Worm (Caenorhabditis elegans) whole organism, L4/young adult: ENCODE measurements around the gene sre-12.

Source experiments
- W03F9.2 ChIP-seq: fragments of 150-350 bp; optimal IDR thresholded peaks from 2 replicates; lab custom pipeline; 2014; ENCODE audit warnings: missing biosample characterization, missing genetic modification characterization
- dao-5 ChIP-seq: sonication (generic microtip); optimal IDR thresholded peaks from 2 replicates; lab custom pipeline; 2016; ENCODE audit warnings: missing genotype, missing genetic modification characterization, moderate library complexity, missing compliant biosample characterization
- him-1 ChIP-seq: sonication (generic microtip); optimal IDR thresholded peaks from 2 replicates; lab custom pipeline; 2016; ENCODE audit warnings: missing genotype, missing genetic modification reagents, missing genetic modification characterization, missing compliant biosample characterization

Gene sre-12

DNA sequence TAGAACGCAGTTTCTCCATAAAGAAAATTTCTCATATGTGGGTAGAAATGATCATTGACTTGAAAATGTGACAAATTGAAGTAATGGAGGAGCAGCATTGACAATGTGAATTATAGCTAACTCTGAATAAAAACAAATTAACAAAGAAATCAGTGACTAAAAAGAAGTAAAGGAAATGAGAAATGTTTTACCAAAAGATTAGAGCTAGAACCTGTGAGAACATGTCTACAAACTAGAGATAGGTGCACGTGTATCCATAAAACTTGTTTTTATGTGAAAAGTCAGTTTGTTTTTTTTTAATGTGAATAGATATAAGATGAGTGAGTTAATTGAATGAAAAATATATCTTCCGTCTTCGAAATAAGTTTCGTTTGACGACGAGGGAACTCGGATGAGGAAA lies at the start of gene sre-12:
Gene sre-12 (minus strand): TSS at position 101 of the 400 bp plus-strand sequence.
- no peak for TF ChIP-seq W03F9.2 (tag; lab: Kevin White, UChicago)
- no peak for TF ChIP-seq dao-5 (tag; lab: Kevin White, UChicago)
- no peak for TF ChIP-seq him-1 (tag; lab: Kevin White, UChicago)

DNA sequence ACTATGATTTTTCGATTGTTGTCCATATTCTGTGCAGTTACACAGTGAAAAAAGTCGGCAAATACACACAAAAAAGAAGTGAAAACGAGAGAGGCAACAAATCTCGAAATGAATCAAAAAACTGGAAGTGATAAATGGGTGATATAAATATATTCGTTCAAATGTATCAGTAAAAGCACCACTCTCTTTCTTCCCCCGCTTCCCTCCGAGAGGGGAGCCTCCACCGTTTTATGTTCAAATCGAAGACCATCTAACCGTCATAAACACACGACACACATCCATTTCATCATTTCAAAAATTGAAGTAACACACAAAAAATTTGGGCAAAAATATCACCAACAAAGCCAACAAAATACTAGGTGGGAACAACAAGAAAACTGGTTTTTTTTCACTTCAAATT lies 48.1 kb upstream of the sre-12 start, which contains the start of gene F20A1.6:
Gene F20A1.6 (minus strand): TSS at position 101 of the 400 bp plus-strand sequence.
- TF ChIP-seq dao-5 (tag; lab: Kevin White, UChicago) (no peak), him-1 (tag; lab: Kevin White, UChicago) (no peak), W03F9.2 (tag; lab: Kevin White, UChicago) (no peak)

DNA sequence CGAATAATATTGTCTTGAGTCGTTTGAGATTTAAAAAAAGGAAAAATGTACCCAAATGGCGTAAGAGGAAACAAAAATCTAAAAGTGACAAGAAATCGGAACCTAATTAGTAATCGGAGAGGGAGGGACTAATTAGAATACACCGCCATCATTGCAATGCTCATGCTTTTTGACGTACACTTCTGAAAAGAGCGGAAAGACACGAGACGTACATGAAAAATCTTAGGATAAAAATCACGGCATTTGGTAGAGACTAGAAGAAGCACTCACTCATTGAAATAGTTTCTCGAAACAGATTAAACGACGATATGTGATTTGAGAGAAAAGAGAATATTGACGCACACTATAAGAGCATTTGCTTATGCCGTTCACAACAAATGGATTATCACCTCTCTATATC lies 44.1 kb upstream of the sre-12 start:
- TF ChIP-seq W03F9.2 (tag; lab: Kevin White, UChicago), result no peak
- no peak for TF ChIP-seq him-1 (tag; lab: Kevin White, UChicago)
- no peak for TF ChIP-seq dao-5 (tag; lab: Kevin White, UChicago)

DNA sequence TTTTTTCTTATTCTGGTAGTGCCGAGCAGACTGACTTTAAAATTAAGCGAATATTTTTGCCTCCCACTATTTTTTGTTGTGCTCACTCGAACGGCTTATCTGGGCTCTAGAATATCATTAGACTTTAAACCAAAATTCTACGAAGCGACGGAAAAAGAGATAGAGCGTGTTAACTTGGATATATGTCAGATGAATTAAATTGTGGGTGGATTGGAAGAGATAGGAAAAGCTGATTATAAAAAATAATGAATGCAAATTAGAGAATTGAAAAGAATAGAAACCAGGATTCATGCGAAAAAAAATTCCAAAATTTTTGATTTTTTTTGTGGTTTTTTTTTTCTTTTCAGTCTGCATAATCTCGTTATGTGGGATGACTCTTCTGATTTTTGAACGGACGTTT lies 42.9 kb upstream of the sre-12 start, which contains the start of gene F20A1.4:
Gene F20A1.4 (minus strand): TSS at position 101 of the 400 bp plus-strand sequence.
- no peak for TF ChIP-seq him-1 (tag; lab: Kevin White, UChicago)
- no peak for TF ChIP-seq dao-5 (tag; lab: Kevin White, UChicago)
- no peak for TF ChIP-seq W03F9.2 (tag; lab: Kevin White, UChicago)

DNA sequence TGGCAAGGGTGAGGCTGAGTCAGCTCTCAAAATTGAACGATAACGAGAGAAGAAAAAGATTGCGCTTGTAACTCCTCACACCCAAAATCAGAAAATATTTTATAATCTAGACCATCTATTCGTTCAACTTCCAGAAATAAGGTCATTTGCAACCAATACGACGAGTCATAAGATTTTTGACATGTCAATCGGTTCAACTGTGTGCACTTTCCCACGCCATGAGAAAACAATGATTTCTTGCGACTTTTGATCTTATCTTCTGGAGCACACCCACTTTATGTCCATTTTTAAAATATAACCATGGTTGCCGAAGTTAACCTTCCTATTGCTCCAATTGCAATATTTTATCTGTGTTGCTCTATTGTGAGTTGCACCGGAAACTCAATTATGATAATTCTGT lies 38.1 kb upstream of the sre-12 start, which contains the start of gene srsx-32:
Gene srsx-32 (plus strand): TSS at position 301 of the 400 bp plus-strand sequence.
- TF ChIP-seq dao-5 (tag; lab: Kevin White, UChicago), result no peak
- TF ChIP-seq him-1 (tag; lab: Kevin White, UChicago), result no peak

DNA sequence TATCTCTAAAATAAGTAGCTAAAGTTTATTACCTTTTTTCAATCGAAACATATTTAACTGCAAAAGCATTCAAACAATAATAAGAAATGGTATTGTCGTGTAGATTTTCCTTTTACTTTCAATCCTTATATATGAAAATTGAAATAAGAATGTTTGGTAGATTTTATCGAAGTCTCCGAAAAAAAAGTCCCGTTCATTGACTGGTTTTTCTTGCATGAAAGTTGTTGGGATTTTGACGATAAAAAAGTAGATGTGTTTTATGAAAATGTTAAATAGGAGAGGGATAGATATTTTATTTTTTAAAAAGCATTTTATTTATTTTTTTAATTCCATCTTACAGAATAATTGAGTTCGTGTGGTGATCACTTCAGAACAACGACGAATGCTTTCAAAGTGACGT lies 37.0 kb upstream of the sre-12 start, which contains the start of gene C33G8.13:
Gene C33G8.13 (minus strand): TSS at position 101 of the 400 bp plus-strand sequence.
- TF ChIP-seq him-1 (tag; lab: Kevin White, UChicago) (no peak), dao-5 (tag; lab: Kevin White, UChicago) (no peak), W03F9.2 (tag; lab: Kevin White, UChicago) (no peak)

DNA sequence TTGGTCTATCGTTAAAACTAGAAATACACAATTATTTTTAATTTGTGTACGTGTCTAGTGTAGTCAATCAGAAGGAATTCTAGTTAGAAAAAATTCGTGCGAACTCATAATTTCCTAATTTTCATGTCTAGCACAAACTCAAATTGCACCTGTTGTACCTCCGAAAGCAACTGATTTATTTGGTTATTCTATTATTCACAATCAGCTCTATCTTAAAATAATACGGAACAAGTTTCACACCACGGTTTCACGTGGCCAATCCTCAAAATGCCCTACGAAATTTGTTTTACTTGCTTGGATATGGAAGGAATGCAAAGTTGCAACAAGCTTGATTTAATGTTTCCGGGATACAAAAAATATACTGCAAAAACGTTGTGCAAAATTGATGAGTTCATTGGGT lies 33.7 kb upstream of the sre-12 start, which contains the start of gene srw-127:
Gene srw-127 (plus strand): TSS at position 301 of the 400 bp plus-strand sequence.
- TF ChIP-seq him-1 (tag; lab: Kevin White, UChicago), result no peak
- TF ChIP-seq W03F9.2 (tag; lab: Kevin White, UChicago), result no peak
- no peak for TF ChIP-seq dao-5 (tag; lab: Kevin White, UChicago)

DNA sequence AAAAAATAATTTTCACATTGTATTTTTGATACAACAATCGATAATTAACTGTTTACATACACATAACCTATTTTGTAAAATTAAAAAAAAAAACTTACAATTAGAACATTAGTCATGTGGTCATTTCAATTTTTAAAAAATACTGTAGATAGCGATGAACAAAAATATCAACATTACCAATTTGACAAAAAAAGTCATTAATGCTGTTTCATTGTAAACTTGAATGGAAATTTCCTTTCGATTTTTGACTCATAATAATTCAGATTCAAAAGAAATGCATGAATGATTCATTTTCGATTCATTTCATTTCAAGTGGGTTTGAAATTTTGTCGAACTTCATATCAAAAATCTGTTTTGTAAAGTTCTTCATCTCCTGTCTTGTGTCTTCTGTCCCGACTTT lies 30.5 kb upstream of the sre-12 start, which contains the start of gene C33G8.2:
Gene C33G8.2 (plus strand): TSS at position 301 of the 400 bp plus-strand sequence.
- TF ChIP-seq him-1 (tag; lab: Kevin White, UChicago) (no peak), W03F9.2 (tag; lab: Kevin White, UChicago) (no peak), dao-5 (tag; lab: Kevin White, UChicago) (no peak)

DNA sequence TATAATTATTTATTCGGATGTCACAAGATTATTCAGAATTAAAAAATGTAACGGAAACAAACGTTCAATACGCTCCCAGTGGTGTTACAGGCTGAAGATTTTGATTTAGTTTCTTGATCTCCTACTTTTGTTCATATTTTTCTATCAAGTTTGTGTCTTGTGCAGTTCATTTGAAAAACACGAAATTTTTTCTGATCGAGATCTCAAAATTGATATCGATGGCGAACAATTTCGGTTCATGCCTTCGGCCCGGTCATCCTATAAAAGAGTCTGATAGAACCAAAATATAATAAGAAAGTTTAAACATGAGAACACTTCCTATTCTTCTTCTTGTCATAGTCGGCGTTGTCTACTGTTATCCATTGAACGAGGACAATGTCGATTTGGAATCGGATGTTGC lies 28.4 kb upstream of the sre-12 start, which contains the start of gene drd-10:
Gene drd-10 (plus strand): TSS at position 301 of the 400 bp plus-strand sequence.
- TF ChIP-seq dao-5 (tag; lab: Kevin White, UChicago) (no peak), him-1 (tag; lab: Kevin White, UChicago) (no peak), W03F9.2 (tag; lab: Kevin White, UChicago) (no peak)

DNA sequence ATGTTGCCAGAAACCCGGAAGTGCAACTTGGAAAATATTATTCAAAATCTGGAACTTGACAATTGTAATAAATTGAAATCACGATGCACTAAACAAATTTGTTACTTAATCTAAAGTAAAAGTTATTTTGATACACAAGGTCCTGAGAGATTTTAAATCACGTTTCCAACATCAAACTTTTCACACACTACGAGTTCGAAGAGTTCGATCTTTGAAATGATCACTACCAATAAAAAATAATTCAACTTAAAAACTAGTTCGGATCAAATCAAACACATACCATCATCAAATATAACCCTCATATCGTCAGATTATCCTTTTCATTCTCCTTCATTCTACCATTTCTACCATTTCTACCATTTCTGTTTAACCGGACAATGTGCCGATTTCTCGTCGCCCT lies 27.0 kb upstream of the sre-12 start, which contains the start of gene spig-10:
Gene spig-10 (plus strand): TSS at position 301 of the 400 bp plus-strand sequence.
- TF ChIP-seq dao-5 (tag; lab: Kevin White, UChicago) (no peak), him-1 (tag; lab: Kevin White, UChicago) (no peak)

DNA sequence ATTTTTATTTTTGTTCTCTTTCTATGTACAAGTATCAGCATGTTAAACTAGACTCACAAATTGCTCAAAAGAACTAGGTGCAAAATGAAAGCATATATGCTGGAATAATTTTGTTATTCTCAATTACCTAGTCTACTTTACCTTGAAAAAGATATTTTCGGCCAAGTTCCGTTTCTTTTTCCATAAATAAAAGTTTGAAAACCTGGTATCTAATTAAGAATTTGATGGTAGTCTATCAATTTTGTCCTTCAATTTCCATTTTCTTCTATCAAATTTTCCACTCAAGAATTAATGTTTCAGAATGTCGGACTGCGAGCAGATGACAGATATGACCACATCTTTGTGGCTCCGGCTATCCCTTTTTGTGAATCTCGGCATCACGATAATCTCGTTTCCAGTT lies 24.9 kb upstream of the sre-12 start, which contains the start of gene srab-4:
Gene srab-4 (plus strand): TSS at position 301 of the 400 bp plus-strand sequence.
- TF ChIP-seq dao-5 (tag; lab: Kevin White, UChicago) (no peak), W03F9.2 (tag; lab: Kevin White, UChicago) (no peak), him-1 (tag; lab: Kevin White, UChicago) (no peak)

DNA sequence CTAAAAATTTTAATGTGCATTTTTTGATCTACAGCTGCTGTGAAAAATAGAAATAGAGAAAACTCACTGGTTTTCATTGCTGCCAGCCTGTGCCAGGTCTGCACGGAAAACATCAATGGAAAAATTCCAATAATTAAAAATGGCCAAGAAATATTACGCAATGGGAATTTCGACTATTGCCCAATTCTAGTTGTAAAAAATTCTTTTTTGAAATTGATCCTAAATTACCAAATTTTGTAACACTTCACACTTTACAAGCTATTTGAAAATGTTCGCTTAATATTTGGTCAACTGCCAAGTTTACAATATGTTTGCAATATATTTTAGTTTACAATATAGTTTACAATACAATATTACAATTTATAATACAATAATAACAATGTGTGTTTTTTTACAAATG lies 21.8 kb upstream of the sre-12 start:
- TF ChIP-seq W03F9.2 (tag; lab: Kevin White, UChicago), result no peak
- no peak for TF ChIP-seq him-1 (tag; lab: Kevin White, UChicago)
- TF ChIP-seq dao-5 (tag; lab: Kevin White, UChicago), result no peak

DNA sequence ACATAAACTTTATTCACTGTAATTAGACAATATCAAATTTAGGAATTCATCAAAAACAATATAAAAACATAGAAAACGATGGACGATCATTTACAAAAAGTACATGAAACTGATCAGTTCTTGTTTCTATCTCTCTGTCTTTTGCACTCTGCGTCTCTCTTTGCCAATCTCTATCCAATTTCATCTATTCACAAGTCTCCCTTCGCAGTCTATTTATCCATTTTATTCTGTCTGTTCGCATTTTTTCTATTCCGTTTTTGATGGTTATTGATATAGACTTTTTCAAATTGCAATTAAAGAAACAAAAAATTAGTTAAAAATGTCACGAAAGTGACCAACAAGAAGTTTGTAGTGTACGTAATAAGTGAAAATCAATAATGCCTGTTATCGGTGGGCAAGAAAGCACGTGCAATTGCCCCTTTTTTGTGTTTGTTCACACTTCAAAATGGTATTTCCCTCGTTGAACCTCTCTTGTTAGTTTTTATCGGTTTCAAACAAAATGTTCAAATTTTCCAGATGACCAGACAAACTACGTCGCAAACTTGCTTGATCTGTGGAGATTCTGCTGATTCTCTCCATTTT lies 19.5 kb upstream of the sre-12 start, which contains the start of gene nhr-42:
Gene nhr-42 (plus strand): TSS at position 517 of the 582 bp plus-strand sequence.
- TF ChIP-seq him-1 (tag; lab: Kevin White, UChicago) (no peak), dao-5 (tag; lab: Kevin White, UChicago) (no peak), W03F9.2 (tag; lab: Kevin White, UChicago) (no peak)
